Fruit fly (Drosophila melanogaster) whole organism, embryonic: ENCODE results near the gene rempA.
A peak's percentile ranks its signal among the peaks of the same experiment; 100 is the strongest.

Source experiments
- Bgb ChIP-seq: fragments of 200-800 bp; sonication (Bioruptor generic); IDR thresholded peaks from 2 replicates; pipeline ENCODE4 v1.3.6; 2022; ENCODE audit warnings: missing biosample characterization, missing genetic modification characterization; ENCODE audit not compliant: partially characterized antibody
- CG10654 ChIP-seq: fragments of 200-800 bp; sonication (Bioruptor generic); optimal IDR thresholded peaks from 2 replicates; lab custom pipeline; 2016; ENCODE audit warnings: missing biosample characterization, missing genetic modification characterization
- CG14014 ChIP-seq: fragments of 200-800 bp; sonication (Bioruptor generic); IDR thresholded peaks from 2 replicates; pipeline ENCODE4 v1.3.6; 2022; ENCODE audit warnings: missing biosample characterization, missing genetic modification characterization
- CG15269 ChIP-seq: fragments of 200-800 bp; sonication (Bioruptor generic); optimal IDR thresholded peaks from 2 replicates; lab custom pipeline; 2018; ENCODE audit warnings: missing biosample characterization, mild to moderate bottlenecking, missing genetic modification characterization, moderate library complexity
- CG17186 ChIP-seq: fragments of 200-800 bp; sonication (Bioruptor generic); optimal IDR thresholded peaks from 3 replicates; lab custom pipeline; 2017; ENCODE audit warnings: missing biosample characterization, missing genetic modification reagents, missing genetic modification characterization
- CG17361 ChIP-seq: fragments of 200-800 bp; sonication (Bioruptor generic); IDR thresholded peaks from 3 replicates; pipeline ENCODE4 v1.3.6; 2022; ENCODE audit warnings: missing biosample characterization, missing genetic modification characterization
- CG17912 ChIP-seq: fragments of 200-800 bp; sonication (Bioruptor generic); optimal IDR thresholded peaks from 2 replicates; lab custom pipeline; 2018; ENCODE audit warnings: missing biosample characterization, mild to moderate bottlenecking, missing genetic modification characterization
- CG2120 ChIP-seq: fragments of 200-800 bp; sonication (Bioruptor generic); optimal IDR thresholded peaks from 3 replicates; lab custom pipeline; 2016; ENCODE audit warnings: missing biosample characterization, missing genetic modification characterization
- CG2202 ChIP-seq: fragments of 200-800 bp; sonication (Bioruptor generic); optimal IDR thresholded peaks from 2 replicates; lab custom pipeline; 2018; ENCODE audit warnings: missing biosample characterization, mild to moderate bottlenecking, missing genetic modification characterization
- CG3163 ChIP-seq: fragments of 200-800 bp; sonication (Bioruptor generic); optimal IDR thresholded peaks from 3 replicates; lab custom pipeline; 2016; ENCODE audit warnings: missing biosample characterization, missing genetic modification characterization
- CG34376 ChIP-seq: fragments of 200-800 bp; sonication (Bioruptor generic); optimal IDR thresholded peaks from 2 replicates; lab custom pipeline; 2018; ENCODE audit warnings: missing biosample characterization, mild to moderate bottlenecking, missing genetic modification characterization
- CG4617 ChIP-seq: fragments of 200-800 bp; sonication (Bioruptor generic); optimal IDR thresholded peaks from 3 replicates; lab custom pipeline; 2016; ENCODE audit warnings: missing biosample characterization, missing genetic modification characterization, borderline replicate concordance
- CG6765 ChIP-seq: fragments of 200-800 bp; sonication (Bioruptor generic); optimal IDR thresholded peaks from 3 replicates; lab custom pipeline; 2017; ENCODE audit warnings: missing biosample characterization, mild to moderate bottlenecking, missing genetic modification characterization
- CG8089 ChIP-seq: fragments of 200-800 bp; sonication (Bioruptor generic); optimal IDR thresholded peaks from 3 replicates; lab custom pipeline; 2016; ENCODE audit warnings: missing biosample characterization, missing genetic modification characterization
- CG9817 ChIP-seq: fragments of 200-800 bp; sonication (Bioruptor generic); optimal IDR thresholded peaks from 2 replicates; lab custom pipeline; 2018; ENCODE audit warnings: missing biosample characterization, mild to moderate bottlenecking, missing genetic modification characterization, moderate library complexity
- CrebB ChIP-seq: fragments of 200-800 bp; sonication (Bioruptor generic); optimal IDR thresholded peaks from 3 replicates; lab custom pipeline; 2018; ENCODE audit warnings: missing biosample characterization, mild to moderate bottlenecking, missing genetic modification characterization
- D19B ChIP-seq: fragments of 200-800 bp; sonication (Bioruptor generic); optimal IDR thresholded peaks from 2 replicates; lab custom pipeline; 2017; ENCODE audit warnings: missing biosample characterization, mild to moderate bottlenecking, missing genetic modification characterization
- Dll ChIP-seq: fragments of 200-800 bp; sonication (Bioruptor generic); IDR thresholded peaks from 4 replicates; pipeline ENCODE4 v1.3.6; 2022; ENCODE audit warnings: missing biosample characterization, missing genetic modification characterization; ENCODE audit not compliant: partially characterized antibody
- H2.0 ChIP-seq: fragments of 200-800 bp; sonication (Bioruptor generic); IDR thresholded peaks from 2 replicates; pipeline ENCODE4 v1.3.6; 2022; ENCODE audit warnings: missing biosample characterization, missing genetic modification characterization
- Hand ChIP-seq: fragments of 200-800 bp; sonication (Bioruptor generic); optimal IDR thresholded peaks from 2 replicates; lab custom pipeline; 2017; ENCODE audit warnings: mild to moderate bottlenecking, missing biosample characterization, missing genetic modification reagents, missing genetic modification characterization
- HmgZ ChIP-seq: fragments of 200-800 bp; sonication (Bioruptor generic); optimal IDR thresholded peaks from 2 replicates; lab custom pipeline; 2018; ENCODE audit warnings: missing biosample characterization, mild to moderate bottlenecking, missing genetic modification characterization
- Hmr ChIP-seq: fragments of 200-800 bp; sonication (Bioruptor generic); optimal IDR thresholded peaks from 3 replicates; lab custom pipeline; 2017; ENCODE audit warnings: mild to moderate bottlenecking, missing biosample characterization, missing genetic modification reagents, missing genetic modification characterization
- Kr ChIP-seq: fragments of 200-800 bp; sonication (Bioruptor generic); optimal IDR thresholded peaks from 2 replicates; lab custom pipeline; 2017; ENCODE audit warnings: missing biosample characterization, mild to moderate bottlenecking, missing genetic modification characterization
- Lim3 ChIP-seq: fragments of 200-800 bp; sonication (Bioruptor generic); IDR thresholded peaks from 2 replicates; pipeline ENCODE4 v1.3.6; 2022; ENCODE audit warnings: missing biosample characterization, missing genetic modification characterization
- Mad ChIP-seq: fragments of 200-800 bp; sonication (Bioruptor generic); optimal IDR thresholded peaks from 2 replicates; lab custom pipeline; 2016; ENCODE audit warnings: missing biosample characterization, missing genetic modification characterization
- Mrtf ChIP-seq: fragments of 200-800 bp; sonication (Bioruptor generic); IDR thresholded peaks from 3 replicates; pipeline ENCODE4 v1.3.6; 2022; ENCODE audit warnings: missing biosample characterization, missing genetic modification characterization
- Myb ChIP-seq: fragments of 200-800 bp; sonication (Bioruptor generic); optimal IDR thresholded peaks from 2 replicates; lab custom pipeline; 2016; ENCODE audit warnings: missing biosample characterization, missing genetic modification characterization
- Side ChIP-seq: fragments of 200-800 bp; sonication (Bioruptor generic); optimal IDR thresholded peaks from 2 replicates; lab custom pipeline; 2016; ENCODE audit warnings: missing biosample characterization, missing genetic modification characterization
- Xrp1 ChIP-seq: fragments of 200-800 bp; sonication (Bioruptor generic); IDR thresholded peaks from 2 replicates; pipeline ENCODE4 v1.3.6; 2022; ENCODE audit warnings: missing biosample characterization, missing genetic modification characterization
- bigmax ChIP-seq: fragments of 200-800 bp; sonication (Bioruptor generic); optimal IDR thresholded peaks from 2 replicates; lab custom pipeline; 2018; ENCODE audit warnings: missing biosample characterization, mild to moderate bottlenecking, missing genetic modification characterization
- chinmo ChIP-seq: fragments of 200-800 bp; sonication (Bioruptor generic); IDR thresholded peaks from 4 replicates; pipeline ENCODE4 v1.3.6; 2022; ENCODE audit warnings: missing biosample characterization, missing genetic modification characterization; ENCODE audit not compliant: partially characterized antibody
- emc ChIP-seq: fragments of 200-800 bp; sonication (Bioruptor generic); optimal IDR thresholded peaks from 2 replicates; lab custom pipeline; 2016; ENCODE audit warnings: missing biosample characterization, missing genetic modification characterization
- her ChIP-seq: fragments of 200-800 bp; sonication (Bioruptor generic); optimal IDR thresholded peaks from 2 replicates; lab custom pipeline; 2016; ENCODE audit warnings: missing biosample characterization, missing genetic modification characterization
- kay ChIP-seq: fragments of 200-800 bp; sonication (Bioruptor generic); optimal IDR thresholded peaks from 2 replicates; lab custom pipeline; 2016; ENCODE audit warnings: missing biosample characterization, missing genetic modification characterization
- nom ChIP-seq: fragments of 200-800 bp; sonication (Bioruptor generic); optimal IDR thresholded peaks from 2 replicates; lab custom pipeline; 2017; ENCODE audit warnings: missing biosample characterization, missing genetic modification characterization, mild to moderate bottlenecking, moderate library complexity, missing genetic modification reagents
- otp ChIP-seq: fragments of 200-800 bp; sonication (Bioruptor generic); IDR thresholded peaks from 3 replicates; pipeline ENCODE4, ENCODE4 v1.3.6; 2022; ENCODE audit warnings: missing biosample characterization, missing genetic modification characterization
- pho ChIP-seq: fragments of 200-800 bp; sonication (Bioruptor generic); optimal IDR thresholded peaks from 2 replicates; lab custom pipeline; 2016; ENCODE audit warnings: missing biosample characterization, missing genetic modification characterization
- phol ChIP-seq: fragments of 200-800 bp; sonication (Bioruptor generic); optimal IDR thresholded peaks from 3 replicates; lab custom pipeline; 2018; ENCODE audit warnings: missing biosample characterization, mild to moderate bottlenecking, missing genetic modification characterization, moderate library complexity
- pzg ChIP-seq: fragments of 200-800 bp; sonication (Bioruptor generic); optimal IDR thresholded peaks from 3 replicates; lab custom pipeline; 2018; ENCODE audit warnings: missing biosample characterization, mild to moderate bottlenecking, missing genetic modification characterization, moderate library complexity
- row ChIP-seq: fragments of 200-800 bp; sonication (Bioruptor generic); IDR thresholded peaks from 3 replicates; pipeline ENCODE4 v1.3.6; 2022; ENCODE audit warnings: missing biosample characterization, missing genetic modification characterization
- scrt ChIP-seq: fragments of 200-800 bp; sonication (Bioruptor generic); optimal IDR thresholded peaks from 2 replicates; lab custom pipeline; 2018; ENCODE audit warnings: missing biosample characterization, mild to moderate bottlenecking, missing genetic modification characterization, moderate library complexity
- sim ChIP-seq: fragments of 200-800 bp; sonication (Bioruptor generic); IDR thresholded peaks from 2 replicates; pipeline ENCODE4 v1.3.6; 2022; ENCODE audit warnings: missing biosample characterization, missing genetic modification characterization
- sisA ChIP-seq: fragments of 200-800 bp; sonication (Bioruptor generic); IDR thresholded peaks from 2 replicates; pipeline ENCODE4 v1.3.6; 2022; ENCODE audit warnings: missing biosample characterization, missing genetic modification characterization
- slp2 ChIP-seq: fragments of 200-800 bp; sonication (Bioruptor generic); optimal IDR thresholded peaks from 2 replicates; lab custom pipeline; 2016; ENCODE audit warnings: missing biosample characterization, missing genetic modification characterization
- stwl ChIP-seq: fragments of 200-800 bp; sonication (Bioruptor generic); optimal IDR thresholded peaks from 3 replicates; lab custom pipeline; 2018; ENCODE audit warnings: missing biosample characterization, mild to moderate bottlenecking, missing genetic modification characterization, moderate library complexity
- tap ChIP-seq: fragments of 200-800 bp; optimal IDR thresholded peaks from 3 replicates; lab custom pipeline; 2019; ENCODE audit warnings: missing biosample characterization, mild to moderate bottlenecking, missing genetic modification characterization, moderate library complexity
- tin ChIP-seq: fragments of 200-800 bp; sonication (Bioruptor generic); optimal IDR thresholded peaks from 3 replicates; lab custom pipeline; 2016; ENCODE audit warnings: missing biosample characterization, missing genetic modification characterization
- tll ChIP-seq, 2 experiments: fragments of 200-800 bp in 1 of 2; fragments of >200 bp in 1 of 2; sonication (Bioruptor generic) in 1 of 2; optimal IDR thresholded peaks; 2 replicates each; lab custom pipeline; 2017 to 2019; ENCODE audit warnings: missing biosample characterization in 2 of 2, missing genetic modification characterization in 2 of 2, mild to moderate bottlenecking in 1 of 2, moderate library complexity in 1 of 2
- zf30C ChIP-seq: fragments of 200-800 bp; sonication (Bioruptor generic); optimal IDR thresholded peaks from 3 replicates; lab custom pipeline; 2018; ENCODE audit warnings: missing biosample characterization, mild to moderate bottlenecking, missing genetic modification characterization

Gene rempA

dm6 chr2L:563769-564550 lies 3.9 kb upstream of the rempA start, which contains the start of the genes uncNacbeta and CG2794 (continued):
- TF ChIP-seq Xrp1 (peak; percentile 18; the same call in 1 of the 2 replicates), sisA (no peak), CG6765 (GFP tag; lab: Kevin White, UChicago) (no peak), CG2202 (no peak), CG34376 (GFP tag; lab: Kevin White, UChicago) (no peak), sim (GFP tag; lab: Robert Waterston, UW) (no peak), Side (GFP tag; lab: Kevin White, UChicago) (no peak), H2.0 (GFP tag; lab: Robert Waterston, UW) (no peak; the same call in 1 of the 2 replicates), CG10654 (GFP tag; lab: Kevin White, UChicago) (no peak), Mrtf (GFP tag; lab: Robert Waterston, UW) (no peak), CG15269 (tag; lab: Kevin White, UChicago) (no peak), otp (GFP tag; lab: Robert Waterston, UW) (no peak), row (peak; percentile 62; the same call in 2 of the 3 replicates), CG17361 (GFP tag; lab: Robert Waterston, UW) (no peak), CG17186 (GFP tag; lab: Kevin White, UChicago) (peak; percentile 20), CG14014 (GFP tag; lab: Robert Waterston, UW) (no peak), CG8089 (GFP tag; lab: Kevin White, UChicago) (no peak), phol (peak; percentile 3), Hmr (GFP tag; lab: Kevin White, UChicago) (no peak), Mad (GFP tag; lab: Kevin White, UChicago) (no peak), HmgZ (tag; lab: Kevin White, UChicago) (peak; percentile 54), tll (GFP tag; optimal IDR thresholded peaks at IDR 0.05; lab: Kevin White, UChicago) (no peak), CG4617 (peak; percentile 10), CG17912 (GFP tag; lab: Kevin White, UChicago) (no peak), Hand (no peak), Lim3 (GFP tag; lab: Robert Waterston, UW) (no peak), pzg (peak; percentile 82), her (peak; percentile 12), pho (GFP tag; lab: Kevin White, UChicago) (no peak), emc (GFP tag; lab: Kevin White, UChicago) (no peak), CG3163 (no peak), slp2 (GFP tag; lab: Kevin White, UChicago) (no peak), zf30C (no peak), scrt (GFP tag; lab: Kevin White, UChicago) (no peak), nom (GFP tag; lab: Kevin White, UChicago) (no peak), chinmo (GFP tag; lab: Robert Waterston, UW) (peak; percentile 71; the same call in 2 of the 4 replicates), CG9817 (tag; lab: Kevin White, UChicago) (no peak), bigmax (GFP tag; lab: Kevin White, UChicago) (peak; percentile 89), kay (GFP tag; lab: Kevin White, UChicago) (no peak), CrebB (tag; lab: Kevin White, UChicago) (no peak), tin (GFP tag; lab: Kevin White, UChicago) (no peak), D19B (no peak), stwl (tag; lab: Kevin White, UChicago) (peak; percentile 21), CG2120 (peak; percentile 51), Dll (GFP tag; lab: Robert Waterston, UW) (peak; percentile 73), Myb (GFP tag; lab: Kevin White, UChicago) (peak; percentile 37), Kr (GFP tag; lab: Kevin White, UChicago) (no peak), tap (tag; lab: Kevin White, UChicago) (no peak), Bgb (GFP tag; lab: Robert Waterston, UW) (peak; percentile 87)
